Worm (Caenorhabditis elegans): ENCODE data around the gene srr-9.

srr-9 gene

ce11 chrV:7735319-7735718 lies 2.5 kb upstream of the srr-9 start, which contains the start of gene srr-10:
Gene srr-10 (plus strand): TSS chrV:7735619.
- no peak for TF ChIP-seq unc-120 (tag; optimal IDR thresholded peaks at IDR 0.05; ENCODE audit: poor library complexity, severe bottlenecking)

- TF ChIP-seq ces-1 (GFP tag; optimal IDR thresholded peaks at IDR 0.05) (peak; percentile 9), ceh-83 (GFP tag; optimal IDR thresholded peaks at IDR 0.05) (no peak), unc-120 (tag; optimal IDR thresholded peaks at IDR 0.05; ENCODE audit: poor library complexity, severe bottlenecking) (no peak), lin-32 (GFP tag; optimal IDR thresholded peaks at IDR 0.05) (no peak), nhr-237 (tag; optimal IDR thresholded peaks at IDR 0.05) (no peak), nhr-2 (tag; optimal IDR thresholded peaks at IDR 0.05) (peak; percentile 25), mab-5 (tag; optimal IDR thresholded peaks at IDR 0.05) (no peak)
Observed at ce11 chrV:7739949-7740348, 2.1 kb downstream of the srr-9 start.

ce11 chrV:7741918-7742317 lies 4.1 kb downstream of the srr-9 start:
- TF ChIP-seq unc-62 (GFP tag; optimal IDR thresholded peaks at IDR 0.05) = peak; percentile 55
- TF ChIP-seq nhr-2 (tag; optimal IDR thresholded peaks at IDR 0.05) = peak; percentile 100
- no peak for TF ChIP-seq M03D4.4 (tag; optimal IDR thresholded peaks at IDR 0.05)
- peak; percentile 77 for TF ChIP-seq zip-8 (tag; optimal IDR thresholded peaks at IDR 0.05)
- TF ChIP-seq ham-2 (GFP tag; optimal IDR thresholded peaks at IDR 0.05) = no peak

ce11 chrV:7742485-7742959 lies 4.7 kb downstream of the srr-9 start, which contains the start of gene fbxl-5:
Gene fbxl-5 (plus strand): TSS chrV:7742909.
- TF ChIP-seq blmp-1 (tag; optimal IDR thresholded peaks at IDR 0.05) = no peak
- no peak for TF ChIP-seq ham-2 (GFP tag; optimal IDR thresholded peaks at IDR 0.05)
- no peak for TF ChIP-seq snpc-4 (tag; optimal IDR thresholded peaks at IDR 0.05)
- no peak for TF ChIP-seq ceh-39 (tag; optimal IDR thresholded peaks at IDR 0.05)
- no peak for TF ChIP-seq mls-2 (tag; optimal IDR thresholded peaks at IDR 0.05)
- TF ChIP-seq mep-1 (tag; optimal IDR thresholded peaks at IDR 0.05) = no peak
- TF ChIP-seq nhr-2 (tag; optimal IDR thresholded peaks at IDR 0.05) = no peak
- no peak for TF ChIP-seq zip-8 (tag; optimal IDR thresholded peaks at IDR 0.05)
- TF ChIP-seq unc-120 (tag; optimal IDR thresholded peaks at IDR 0.05; ENCODE audit: poor library complexity, severe bottlenecking) = no peak
- TF ChIP-seq ces-1 (GFP tag; optimal IDR thresholded peaks at IDR 0.05) = no peak
- no peak for TF ChIP-seq pha-4 (tag; optimal IDR thresholded peaks at IDR 0.05)
- TF ChIP-seq elt-1 (tag; optimal IDR thresholded peaks at IDR 0.05; ENCODE audit: borderline replicate concordance, insufficient read depth) = no peak
- TF ChIP-seq unc-62 (GFP tag; optimal IDR thresholded peaks at IDR 0.05) = no peak
- no peak for TF ChIP-seq ceh-83 (GFP tag; optimal IDR thresholded peaks at IDR 0.05)
- no peak for TF ChIP-seq unc-39 (tag; optimal IDR thresholded peaks at IDR 0.05)
- TF ChIP-seq drap-1 (GFP tag; optimal IDR thresholded peaks at IDR 0.05) = no peak
- no peak for TF ChIP-seq M03D4.4 (tag; optimal IDR thresholded peaks at IDR 0.05)
- no peak for TF ChIP-seq nhr-237 (tag; optimal IDR thresholded peaks at IDR 0.05)

- TF ChIP-seq ces-1 (GFP tag; optimal IDR thresholded peaks at IDR 0.05) (no peak), unc-39 (tag; optimal IDR thresholded peaks at IDR 0.05) (no peak), pha-4 (tag; optimal IDR thresholded peaks at IDR 0.05) (no peak), nhr-237 (tag; optimal IDR thresholded peaks at IDR 0.05) (no peak), snpc-4 (tag; optimal IDR thresholded peaks at IDR 0.05) (no peak), bed-3 (GFP tag; optimal IDR thresholded peaks at IDR 0.05) (no peak), nhr-76 (tag; optimal IDR thresholded peaks at IDR 0.05) (no peak), elt-3 (tag; optimal IDR thresholded peaks at IDR 0.05) (no peak)
Observed at ce11 chrV:7744068-7744467, 6.3 kb downstream of the srr-9 start.

- TF ChIP-seq zip-8 (tag; optimal IDR thresholded peaks at IDR 0.05) (no peak), blmp-1 (tag; optimal IDR thresholded peaks at IDR 0.05) (no peak), nhr-28 (tag; optimal IDR thresholded peaks at IDR 0.05) (no peak), flh-1 (GFP tag; optimal IDR thresholded peaks at IDR 0.05) (no peak), nhr-2 (tag; optimal IDR thresholded peaks at IDR 0.05) (no peak), hlh-1 (tag; optimal IDR thresholded peaks at IDR 0.05) (no peak)
Observed at ce11 chrV:7745386-7745785, 7.6 kb downstream of the srr-9 start.

- no peak for TF ChIP-seq bed-3 (GFP tag; optimal IDR thresholded peaks at IDR 0.05)
- TF ChIP-seq mep-1 (tag; optimal IDR thresholded peaks at IDR 0.05) = no peak
- no peak for TF ChIP-seq drap-1 (GFP tag; optimal IDR thresholded peaks at IDR 0.05)
- no peak for TF ChIP-seq lin-32 (GFP tag; optimal IDR thresholded peaks at IDR 0.05)
- TF ChIP-seq cnd-1 (tag; optimal IDR thresholded peaks at IDR 0.05) = no peak
- no peak for TF ChIP-seq mab-5 (tag; optimal IDR thresholded peaks at IDR 0.05)
- no peak for TF ChIP-seq blmp-1 (tag; optimal IDR thresholded peaks at IDR 0.05)
- TF ChIP-seq unc-120 (tag; optimal IDR thresholded peaks at IDR 0.05; ENCODE audit: poor library complexity, severe bottlenecking) = peak; percentile 18
- TF ChIP-seq unc-62 (GFP tag; optimal IDR thresholded peaks at IDR 0.05) = peak; percentile 99
- TF ChIP-seq ham-2 (GFP tag; optimal IDR thresholded peaks at IDR 0.05) = peak; percentile 86
- TF ChIP-seq tbx-8 (GFP tag; optimal IDR thresholded peaks at IDR 0.05) = no peak
- TF ChIP-seq ztf-11 (tag; optimal IDR thresholded peaks at IDR 0.05) = no peak
- TF ChIP-seq nhr-2 (tag; optimal IDR thresholded peaks at IDR 0.05) = peak; percentile 39
Observed at ce11 chrV:7745903-7746302, 8.1 kb downstream of the srr-9 start.

All from whole organism, mixed stage, embryonic.